Fruit fly (Drosophila melanogaster) whole organism, embryonic: ENCODE results near the gene Cyp312a1.

Source experiments
- Abd-B ChIP-seq: fragments of 200-800 bp; sonication (Bioruptor generic); optimal IDR thresholded peaks from 2 replicates; lab custom pipeline; 2018; ENCODE audit warnings: missing biosample characterization, mild to moderate bottlenecking, missing genetic modification characterization, moderate library complexity
- Aef1 ChIP-seq: fragments of 200-800 bp; sonication (Bioruptor generic); IDR thresholded peaks from 3 replicates; pipeline ENCODE4 v1.3.6; 2022; ENCODE audit warnings: missing biosample characterization, missing genetic modification characterization
- C15 ChIP-seq: fragments of 200-800 bp; sonication (Bioruptor generic); IDR thresholded peaks from 3 replicates; pipeline ENCODE4 v1.3.6; 2022; ENCODE audit warnings: missing biosample characterization, missing genetic modification characterization
- CG10366 ChIP-seq: fragments of 200-800 bp; sonication (Bioruptor generic); IDR thresholded peaks from 2 replicates; pipeline ENCODE4 v1.3.6; 2022; ENCODE audit warnings: missing biosample characterization, missing genetic modification characterization
- CG11723 ChIP-seq: fragments of 200-800 bp; sonication (Bioruptor generic); optimal IDR thresholded peaks from 2 replicates; lab custom pipeline; 2017; ENCODE audit warnings: missing biosample characterization, mild to moderate bottlenecking, missing genetic modification characterization
- CG8478 ChIP-seq: fragments of >200 bp; optimal IDR thresholded peaks from 2 replicates; lab custom pipeline; 2018
- Eip74EF ChIP-seq, 2 experiments: fragments of 200-800 bp in 1 of 2; fragments of >200 bp in 1 of 2; sonication (Bioruptor generic) in 1 of 2; optimal IDR thresholded peaks; 2 replicates each; lab custom pipeline; 2017 to 2019; ENCODE audit warnings: missing biosample characterization in 2 of 2, missing genetic modification characterization in 2 of 2, mild to moderate bottlenecking in 1 of 2, moderate library complexity in 1 of 2
- GATAe ChIP-seq: fragments of 200-800 bp; sonication (Bioruptor generic); conservative IDR thresholded peaks from 2 replicates; pipeline ENCODE4 v1.3.6; 2022; ENCODE audit warnings: missing biosample characterization, missing genetic modification characterization
- Jarid2 ChIP-seq: fragments of 200-800 bp; sonication (Bioruptor generic); optimal IDR thresholded peaks from 3 replicates; lab custom pipeline; 2017; ENCODE audit warnings: mild to moderate bottlenecking, missing biosample characterization, missing genetic modification reagents, missing genetic modification characterization
- Oaz ChIP-seq: fragments of 200-800 bp; sonication (Bioruptor generic); IDR thresholded peaks from 2 replicates; pipeline ENCODE4 v1.3.6; 2022; ENCODE audit warnings: missing biosample characterization, missing genetic modification characterization
- chinmo ChIP-seq: fragments of 200-800 bp; sonication (Bioruptor generic); IDR thresholded peaks from 4 replicates; pipeline ENCODE4 v1.3.6; 2022; ENCODE audit warnings: missing biosample characterization, missing genetic modification characterization; ENCODE audit not compliant: partially characterized antibody
- gt ChIP-seq: fragments of 200-800 bp; sonication (Bioruptor generic); IDR thresholded peaks from 2 replicates; pipeline ENCODE4 v1.3.6; 2022; ENCODE audit warnings: missing biosample characterization, missing genetic modification characterization
- salm ChIP-seq: fragments of 200-800 bp; sonication (Bioruptor generic); optimal IDR thresholded peaks from 2 replicates; lab custom pipeline; 2018; ENCODE audit warnings: missing biosample characterization, mild to moderate bottlenecking, missing genetic modification characterization
- slbo ChIP-seq: fragments of 200-800 bp; sonication (Bioruptor generic); IDR thresholded peaks from 2 replicates; pipeline ENCODE4 v1.3.6; 2022; ENCODE audit warnings: missing biosample characterization, missing genetic modification characterization

DNA sequence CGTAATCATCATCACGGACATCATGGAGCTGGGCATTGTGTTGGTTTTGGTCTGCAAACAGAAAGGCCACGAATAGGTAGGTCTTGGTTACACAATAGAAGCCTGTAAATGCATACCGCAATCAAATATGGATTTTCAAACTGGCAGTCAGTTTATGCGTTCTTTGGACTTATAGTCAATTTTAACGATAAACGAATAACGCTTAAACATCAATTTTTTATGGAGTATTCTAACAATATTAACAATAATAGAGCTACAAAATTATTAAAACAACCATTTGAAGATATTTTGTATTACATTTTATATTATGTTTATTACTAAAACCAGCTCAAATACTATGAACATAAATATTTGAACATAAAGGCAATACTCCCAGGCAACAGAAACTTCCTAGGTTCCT is 51.0 kb downstream of the Cyp312a1 start:
- TF ChIP-seq Aef1 (GFP tag; lab: Robert Waterston, UW) (no peak), CG11723 (GFP tag; lab: Kevin White, UChicago) (no peak), salm (tag; lab: Kevin White, UChicago) (no peak), GATAe (GFP tag; lab: Robert Waterston, UW) (no peak), C15 (GFP tag; lab: Robert Waterston, UW) (no peak), chinmo (GFP tag; lab: Robert Waterston, UW) (no peak), Oaz (GFP tag; lab: Robert Waterston, UW) (no peak), Jarid2 (GFP tag; lab: Kevin White, UChicago) (no peak), gt (no peak), Eip74EF (GFP tag; optimal IDR thresholded peaks at IDR 0.05; lab: Kevin White, UChicago) (no peak), Abd-B (GFP tag; lab: Kevin White, UChicago) (no peak), CG8478 (lab: Kevin White, UChicago) (no peak), slbo (no peak), CG10366 (GFP tag; lab: Robert Waterston, UW) (no peak)
